Worm (Caenorhabditis elegans) whole organism, midembryonic: ENCODE results near the gene hlh-19.
"Not testable (repeated sequence)": the region's sequence is repeated elsewhere in the genome, so short reads cannot be mapped to it uniquely, and the experiment has no call there.

Experiments
- T22C8.4 ChIP-seq: fragments of 200-800 bp; sonication (Bioruptor generic); IDR thresholded peaks from 2 replicates; pipeline ENCODE4 v1.3.6; 2022; ENCODE audit warnings: missing genetic modification characterization, missing compliant biosample characterization
- cog-1 ChIP-seq: sonication (generic microtip); optimal IDR thresholded peaks from 2 replicates; lab custom pipeline; 2016; ENCODE audit warnings: missing genetic modification characterization, missing compliant biosample characterization
- flt-1 ChIP-seq: fragments of 200-800 bp; sonication (Bioruptor generic); IDR thresholded peaks from 2 replicates; pipeline ENCODE4 v1.3.6; 2022; ENCODE audit warnings: missing genetic modification characterization, missing compliant biosample characterization
- klf-2 ChIP-seq: fragments of 200-800 bp; sonication (Bioruptor generic); conservative IDR thresholded peaks from 2 replicates; pipeline ENCODE4 v1.3.6; 2022; ENCODE audit warnings: missing genetic modification reagents, missing genetic modification characterization, missing compliant biosample characterization
- ref-1 ChIP-seq: fragments of 200-800 bp; sonication (Bioruptor generic); conservative IDR thresholded peaks from 2 replicates; pipeline ENCODE4 v1.3.6; 2022; ENCODE audit warnings: missing genetic modification reagents, missing genetic modification characterization, missing compliant biosample characterization
- ztf-23 ChIP-seq: fragments of 200-800 bp; sonication (Bioruptor generic); IDR thresholded peaks from 2 replicates; pipeline ENCODE4 v1.3.6; 2022; ENCODE audit warnings: missing genetic modification reagents, missing genetic modification characterization, missing compliant biosample characterization
- ztf-29 ChIP-seq: fragments of 200-800 bp; sonication (Bioruptor generic); IDR thresholded peaks from 2 replicates; pipeline ENCODE4 v1.3.6; 2022; ENCODE audit warnings: missing genetic modification reagents, missing genetic modification characterization, missing compliant biosample characterization

DNA sequence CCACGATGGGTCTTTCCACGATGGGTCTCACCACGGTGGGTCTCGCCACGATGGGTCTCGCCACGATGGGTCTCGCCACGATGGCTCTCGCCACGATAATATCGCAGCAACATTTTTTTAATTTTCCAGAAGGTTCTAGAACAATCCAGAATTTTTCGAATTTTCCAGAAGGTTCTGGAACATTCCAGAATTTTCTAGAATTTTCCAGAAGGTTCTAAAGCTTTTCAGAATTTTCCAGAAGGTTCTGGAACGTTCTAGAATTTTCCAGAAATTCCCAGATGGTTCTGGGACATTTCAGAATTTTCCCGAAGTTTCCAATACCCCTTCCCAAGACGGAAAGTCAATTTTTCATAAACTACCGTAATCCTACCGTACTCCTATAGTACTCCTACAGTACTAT, 40.3 kb downstream of the hlh-19 start:
- TF ChIP-seq cog-1 (tag; lab: Kevin White, UChicago); ref-1; ztf-29 (GFP tag; lab: Robert Waterston, UW); T22C8.4 (GFP tag; lab: Robert Waterston, UW); klf-2 (GFP tag; lab: Robert Waterston, UW); ztf-23: not testable (repeated sequence)
- peak; percentile 62; the same call in 1 of the 2 replicates for TF ChIP-seq flt-1 (GFP tag; lab: Robert Waterston, UW)
